Fruit fly (Drosophila melanogaster): ENCODE results near the gene CG15741.

CG15741 gene

DNA sequence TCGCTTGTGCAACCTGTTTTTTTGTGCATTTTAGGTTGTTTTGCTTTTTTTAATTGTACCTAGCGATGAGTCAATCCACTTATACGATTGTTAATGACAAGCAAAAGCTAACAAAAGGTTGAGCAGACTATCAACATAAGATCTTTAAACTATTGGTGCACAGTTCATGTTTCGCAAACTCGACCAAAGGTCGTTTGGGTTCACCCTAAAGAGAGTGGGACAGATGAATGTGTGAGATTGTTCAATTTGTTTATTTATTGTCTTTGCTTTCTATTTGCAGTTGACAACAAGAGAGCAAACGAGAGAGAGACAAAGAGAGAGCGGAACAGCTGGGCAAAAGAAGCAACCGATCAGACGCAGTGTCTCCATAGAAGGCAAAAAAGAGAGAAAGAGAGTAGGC lies 14.8 kb downstream of the CG15741 start (continued):
- TF ChIP-seq Ets21C (GFP tag; optimal IDR thresholded peaks at IDR 0.05) = no peak
- peak; percentile 28 for TF ChIP-seq CG31627 (GFP tag; optimal IDR thresholded peaks at IDR 0.05)
- TF ChIP-seq CG16779 (tag; optimal IDR thresholded peaks at IDR 0.05) = no peak
- TF ChIP-seq fd59A (GFP tag; optimal IDR thresholded peaks at IDR 0.05) = no peak
- TF ChIP-seq CG6163 (GFP tag; IDR thresholded peaks at IDR 0.05) = peak; percentile 55; the same call in 1 of the 3 replicates
- no peak for TF ChIP-seq Eip75B (GFP tag; optimal IDR thresholded peaks at IDR 0.05)
- peak; percentile 58 for TF ChIP-seq vri (GFP tag; optimal IDR thresholded peaks at IDR 0.05)
- TF ChIP-seq topi (GFP tag; optimal IDR thresholded peaks at IDR 0.05) = no peak
- TF ChIP-seq cyc (GFP tag; optimal IDR thresholded peaks at IDR 0.05) = no peak
- peak; percentile 72 for TF ChIP-seq CG8119 (GFP tag; IDR thresholded peaks at IDR 0.05)
- TF ChIP-seq CG6854 (GFP tag; optimal IDR thresholded peaks at IDR 0.05) = peak; percentile 58
- TF ChIP-seq spab (GFP tag; optimal IDR thresholded peaks at IDR 0.05) = no peak

- TF ChIP-seq CG9139 (GFP tag; optimal IDR thresholded peaks at IDR 0.05) (no peak), Met (GFP tag; optimal IDR thresholded peaks at IDR 0.05) (no peak), Hr38 (GFP tag; optimal IDR thresholded peaks at IDR 0.05) (no peak), fd59A (GFP tag; optimal IDR thresholded peaks at IDR 0.05) (no peak), CG11294 (GFP tag; IDR thresholded peaks at IDR 0.05) (no peak), CG6792 (GFP tag; optimal IDR thresholded peaks at IDR 0.05) (no peak), Sox15 (GFP tag; optimal IDR thresholded peaks at IDR 0.05) (no peak), CG11902 (GFP tag; optimal IDR thresholded peaks at IDR 0.05) (no peak), Hr39 (GFP tag; optimal IDR thresholded peaks at IDR 0.05) (no peak), CG16779 (tag; optimal IDR thresholded peaks at IDR 0.05) (no peak), CG6276 (GFP tag; optimal IDR thresholded peaks at IDR 0.05) (peak; percentile 36), topi (GFP tag; optimal IDR thresholded peaks at IDR 0.05) (peak; percentile 12), Smox (GFP tag; optimal IDR thresholded peaks at IDR 0.05) (no peak), Eip75B (GFP tag; optimal IDR thresholded peaks at IDR 0.05) (no peak), Eip78C (GFP tag) (peak; percentile 54), CG6163 (GFP tag; IDR thresholded peaks at IDR 0.05) (peak; percentile 49; the same call in 1 of the 3 replicates), ss (GFP tag; optimal IDR thresholded peaks at IDR 0.05) (peak in 1 of 2 experiments; percentile 8), Lpt (GFP tag; optimal IDR thresholded peaks at IDR 0.05) (no peak), CG3032 (tag; optimal IDR thresholded peaks at IDR 0.05) (no peak), Hr4 (GFP tag; optimal IDR thresholded peaks at IDR 0.05) (peak; percentile 39), CG8119 (GFP tag; IDR thresholded peaks at IDR 0.05) (peak; percentile 54; the same call in 2 of the 3 replicates), lz (GFP tag; optimal IDR thresholded peaks at IDR 0.05) (peak; percentile 44), CG1621 (tag; optimal IDR thresholded peaks at IDR 0.05) (no peak), CG32006 (GFP tag; optimal IDR thresholded peaks at IDR 0.05) (peak; percentile 24), fd85E (GFP tag; optimal IDR thresholded peaks at IDR 0.05) (no peak), dsx (GFP tag; optimal IDR thresholded peaks at IDR 0.05; ENCODE audit: poor library complexity, severe bottlenecking) (no peak), Sox14 (GFP tag; optimal IDR thresholded peaks at IDR 0.05) (no peak), net (GFP tag; optimal IDR thresholded peaks at IDR 0.05) (no peak), CG34406 (GFP tag; optimal IDR thresholded peaks at IDR 0.05) (peak; percentile 20), Ets96B (tag; optimal IDR thresholded peaks at IDR 0.05) (no peak), CG10631 (GFP tag; optimal IDR thresholded peaks at IDR 0.05) (no peak), Eip93F (GFP tag; optimal IDR thresholded peaks at IDR 0.05) (no peak), CG10669 (GFP tag; optimal IDR thresholded peaks at IDR 0.05) (peak; percentile 4), Sox102F (GFP tag; optimal IDR thresholded peaks at IDR 0.05) (no peak), acj6 (GFP tag; optimal IDR thresholded peaks at IDR 0.05) (no peak), Blimp-1 (GFP tag; optimal IDR thresholded peaks at IDR 0.05) (no peak), CG31627 (GFP tag; optimal IDR thresholded peaks at IDR 0.05) (no peak), eg (GFP tag; IDR thresholded peaks at IDR 0.05) (peak; percentile 59; the same call in 1 of the 3 replicates), dac (GFP tag; optimal IDR thresholded peaks at IDR 0.05) (no peak), CG8632 (GFP tag; optimal IDR thresholded peaks at IDR 0.05) (no peak), pdm3 (GFP tag; optimal IDR thresholded peaks at IDR 0.05) (no peak), achi (GFP tag; optimal IDR thresholded peaks at IDR 0.05) (peak; percentile 21), Ets21C (GFP tag; optimal IDR thresholded peaks at IDR 0.05) (no peak), fkh (GFP tag; optimal IDR thresholded peaks at IDR 0.05) (no peak), OdsH (GFP tag; optimal IDR thresholded peaks at IDR 0.05) (peak; percentile 11), CG15336 (GFP tag; IDR thresholded peaks at IDR 0.05) (no peak)
Observed at dm6 chrX:11821946-11822345, 15.9 kb downstream of the CG15741 start.

Data from whole organism, prepupa.